Fruit fly (Drosophila melanogaster) whole organism, embryonic: Measurements from ENCODE around the gene Cngl.

Experiments
- Ada2b ChIP-seq: fragments of 200-800 bp; sonication (Bioruptor generic); IDR thresholded peaks from 2 replicates; pipeline ENCODE4 v1.3.6; 2022; ENCODE audit warnings: missing biosample characterization, missing genetic modification characterization
- Bgb ChIP-seq: fragments of 200-800 bp; sonication (Bioruptor generic); IDR thresholded peaks from 2 replicates; pipeline ENCODE4 v1.3.6; 2022; ENCODE audit warnings: missing biosample characterization, missing genetic modification characterization; ENCODE audit not compliant: partially characterized antibody
- Blimp-1 ChIP-seq: fragments of 200-800 bp; sonication (Bioruptor generic); optimal IDR thresholded peaks from 3 replicates; lab custom pipeline; 2018; ENCODE audit warnings: missing biosample characterization, missing genetic modification characterization, mild to moderate bottlenecking, moderate library complexity, missing genetic modification reagents
- CG10979 ChIP-seq: fragments of 200-800 bp; sonication (Bioruptor generic); optimal IDR thresholded peaks from 2 replicates; lab custom pipeline; 2018; ENCODE audit warnings: missing biosample characterization, mild to moderate bottlenecking, missing genetic modification characterization, moderate library complexity
- CG11504 ChIP-seq: fragments of 200-800 bp; sonication (Bioruptor generic); optimal IDR thresholded peaks from 3 replicates; lab custom pipeline; 2019; ENCODE audit warnings: missing biosample characterization, mild to moderate bottlenecking, missing genetic modification characterization, moderate library complexity
- CG12391 ChIP-seq: fragments of 200-800 bp; sonication (Bioruptor generic); optimal IDR thresholded peaks from 3 replicates; lab custom pipeline; 2018; ENCODE audit warnings: missing biosample characterization, mild to moderate bottlenecking, missing genetic modification characterization, moderate library complexity
- CG12659 ChIP-seq: fragments of 200-800 bp; sonication (Bioruptor generic); optimal IDR thresholded peaks from 3 replicates; lab custom pipeline; 2017; ENCODE audit warnings: mild to moderate bottlenecking, missing biosample characterization, missing genetic modification reagents, missing genetic modification characterization
- CG13424 ChIP-seq: fragments of 200-800 bp; sonication (Bioruptor generic); optimal IDR thresholded peaks from 2 replicates; lab custom pipeline; 2019; ENCODE audit warnings: missing biosample characterization, mild to moderate bottlenecking, missing genetic modification characterization, moderate library complexity
- CG14710 ChIP-seq: fragments of 200-800 bp; sonication (Bioruptor generic); optimal IDR thresholded peaks from 3 replicates; lab custom pipeline; 2019; ENCODE audit warnings: missing biosample characterization, mild to moderate bottlenecking, missing genetic modification characterization, moderate library complexity
- CG1602 ChIP-seq: fragments of 200-800 bp; sonication (Bioruptor generic); optimal IDR thresholded peaks from 3 replicates; lab custom pipeline; 2016; ENCODE audit warnings: missing biosample characterization, missing genetic modification characterization
- CG17359 ChIP-seq: fragments of 200-800 bp; sonication (Bioruptor generic); optimal IDR thresholded peaks from 3 replicates; lab custom pipeline; 2018; ENCODE audit warnings: missing biosample characterization, mild to moderate bottlenecking, missing genetic modification characterization, moderate library complexity
- CG17361 ChIP-seq: fragments of 200-800 bp; sonication (Bioruptor generic); IDR thresholded peaks from 3 replicates; pipeline ENCODE4 v1.3.6; 2022; ENCODE audit warnings: missing biosample characterization, missing genetic modification characterization
- CG17829 ChIP-seq: fragments of 200-800 bp; optimal IDR thresholded peaks from 2 replicates; lab custom pipeline; 2019; ENCODE audit warnings: missing biosample characterization, mild to moderate bottlenecking, missing genetic modification characterization, moderate library complexity
- CG18262 ChIP-seq: fragments of 200-800 bp; optimal IDR thresholded peaks from 3 replicates; lab custom pipeline; 2019; ENCODE audit warnings: missing biosample characterization, mild to moderate bottlenecking, missing genetic modification characterization, moderate library complexity
- CG2678 ChIP-seq: fragments of 200-800 bp; sonication (Bioruptor generic); optimal IDR thresholded peaks from 3 replicates; lab custom pipeline; 2019; ENCODE audit warnings: missing biosample characterization, mild to moderate bottlenecking, missing genetic modification characterization, moderate library complexity
- CG2712 ChIP-seq: fragments of 200-800 bp; optimal IDR thresholded peaks from 3 replicates; lab custom pipeline; 2019; ENCODE audit warnings: missing biosample characterization, mild to moderate bottlenecking, missing genetic modification characterization, moderate library complexity
- CG30403 ChIP-seq: fragments of 200-800 bp; sonication (Bioruptor generic); optimal IDR thresholded peaks from 3 replicates; lab custom pipeline; 2016; ENCODE audit warnings: missing biosample characterization, missing genetic modification characterization
- CG31441 ChIP-seq: fragments of 200-800 bp; sonication (Bioruptor generic); IDR thresholded peaks from 2 replicates; pipeline ENCODE4 v1.3.6; 2022; ENCODE audit warnings: missing biosample characterization, missing genetic modification characterization
- CG4820 ChIP-seq: fragments of 200-800 bp; sonication (Bioruptor generic); optimal IDR thresholded peaks from 3 replicates; lab custom pipeline; 2016; ENCODE audit warnings: missing biosample characterization, missing genetic modification characterization
- CG7839 ChIP-seq: fragments of 200-800 bp; sonication (Bioruptor generic); optimal IDR thresholded peaks from 3 replicates; lab custom pipeline; 2018; ENCODE audit warnings: missing biosample characterization, mild to moderate bottlenecking, missing genetic modification characterization, moderate library complexity
- CG8388 ChIP-seq: fragments of 200-800 bp; sonication (Bioruptor generic); optimal IDR thresholded peaks from 2 replicates; lab custom pipeline; 2019; ENCODE audit warnings: missing biosample characterization, mild to moderate bottlenecking, missing genetic modification characterization, moderate library complexity
- CG8924 ChIP-seq: fragments of 200-800 bp; optimal IDR thresholded peaks from 3 replicates; lab custom pipeline; 2019; ENCODE audit warnings: missing biosample characterization, mild to moderate bottlenecking, missing genetic modification characterization, moderate library complexity
- CG9727 ChIP-seq: fragments of 200-800 bp; sonication (Bioruptor generic); optimal IDR thresholded peaks from 3 replicates; lab custom pipeline; 2017; ENCODE audit warnings: missing biosample characterization, mild to moderate bottlenecking, missing genetic modification characterization
- CTCF ChIP-seq: fragments of 200-800 bp; sonication (Bioruptor generic); optimal IDR thresholded peaks from 2 replicates; lab custom pipeline; 2017; ENCODE audit warnings: missing biosample characterization, mild to moderate bottlenecking, missing genetic modification characterization, moderate library complexity
- D ChIP-seq, 2 experiments: fragments of 200-800 bp in 1 of 2; fragments of >200 bp in 1 of 2; sonication (Bioruptor generic) in 1 of 2; optimal IDR thresholded peaks; 2 replicates in 1 of 2; 3 replicates in 1 of 2; lab custom pipeline; 2017; ENCODE audit warnings: mild to moderate bottlenecking in 1 of 2, missing biosample characterization in 1 of 2, missing genetic modification characterization in 1 of 2, missing genetic modification reagents in 1 of 2
- D19A ChIP-seq: fragments of 200-800 bp; optimal IDR thresholded peaks from 3 replicates; lab custom pipeline; 2019; ENCODE audit warnings: missing biosample characterization, mild to moderate bottlenecking, missing genetic modification characterization, moderate library complexity
- Dll ChIP-seq: fragments of 200-800 bp; sonication (Bioruptor generic); IDR thresholded peaks from 4 replicates; pipeline ENCODE4 v1.3.6; 2022; ENCODE audit warnings: missing biosample characterization, missing genetic modification characterization; ENCODE audit not compliant: partially characterized antibody
- Ets97D ChIP-seq: fragments of 200-800 bp; sonication (Bioruptor generic); optimal IDR thresholded peaks from 3 replicates; lab custom pipeline; 2016; ENCODE audit warnings: missing biosample characterization, missing genetic modification characterization
- Hr3 ChIP-seq: fragments of 200-800 bp; sonication (Bioruptor generic); optimal IDR thresholded peaks from 3 replicates; lab custom pipeline; 2016; ENCODE audit warnings: missing biosample characterization, missing genetic modification characterization
- Hr51 ChIP-seq, 2 experiments: fragments of 200-800 bp; sonication (Bioruptor generic); optimal IDR thresholded peaks; 2 replicates in 1 of 2; 3 replicates in 1 of 2; lab custom pipeline; 2016 to 2018; ENCODE audit warnings: missing biosample characterization in 2 of 2, missing genetic modification characterization in 2 of 2, mild to moderate bottlenecking in 1 of 2, moderate library complexity in 1 of 2
- NC2α ChIP-seq: fragments of 200-800 bp; sonication (Bioruptor generic); optimal IDR thresholded peaks from 2 replicates; lab custom pipeline; 2016; ENCODE audit warnings: missing biosample characterization, missing genetic modification characterization
- Sox100B ChIP-seq: fragments of 200-800 bp; sonication (Bioruptor generic); optimal IDR thresholded peaks from 3 replicates; lab custom pipeline; 2018; ENCODE audit warnings: missing biosample characterization, mild to moderate bottlenecking, missing genetic modification characterization
- Sox102F ChIP-seq: fragments of 200-800 bp; sonication (Bioruptor generic); optimal IDR thresholded peaks from 2 replicates; lab custom pipeline; 2018; ENCODE audit warnings: missing biosample characterization, mild to moderate bottlenecking, missing genetic modification characterization, moderate library complexity
- Ssrp ChIP-seq: fragments of 200-800 bp; sonication (Bioruptor generic); optimal IDR thresholded peaks from 2 replicates; lab custom pipeline; 2018; ENCODE audit warnings: missing biosample characterization, mild to moderate bottlenecking, missing genetic modification characterization, moderate library complexity
- bab2 ChIP-seq: fragments of 200-800 bp; sonication (Bioruptor generic); optimal IDR thresholded peaks from 2 replicates; lab custom pipeline; 2016; ENCODE audit warnings: missing biosample characterization, missing genetic modification characterization
- bsh ChIP-seq, 2 experiments: fragments of 200-800 bp; sonication (Bioruptor generic); optimal IDR thresholded peaks; 2 replicates each; lab custom pipeline; 2017 to 2018; ENCODE audit warnings: mild to moderate bottlenecking in 2 of 2, missing biosample characterization in 2 of 2, missing genetic modification characterization in 2 of 2, moderate library complexity in 1 of 2
- dmrt11E ChIP-seq: fragments of 200-800 bp; sonication (Bioruptor generic); optimal IDR thresholded peaks from 3 replicates; lab custom pipeline; 2018; ENCODE audit warnings: missing biosample characterization, mild to moderate bottlenecking, missing genetic modification characterization, moderate library complexity
- dmrt99B ChIP-seq: fragments of 200-800 bp; sonication (Bioruptor generic); optimal IDR thresholded peaks from 2 replicates; lab custom pipeline; 2018; ENCODE audit warnings: missing biosample characterization, mild to moderate bottlenecking, missing genetic modification characterization, moderate library complexity
- fd96Cb ChIP-seq: fragments of 200-800 bp; sonication (Bioruptor generic); optimal IDR thresholded peaks from 2 replicates; lab custom pipeline; 2018; ENCODE audit warnings: missing biosample characterization, mild to moderate bottlenecking, missing genetic modification characterization, moderate library complexity
- gem ChIP-seq: fragments of 200-800 bp; sonication (Bioruptor generic); optimal IDR thresholded peaks from 2 replicates; lab custom pipeline; 2019; ENCODE audit warnings: missing biosample characterization, mild to moderate bottlenecking, missing genetic modification characterization, moderate library complexity
- lab ChIP-seq: fragments of 200-800 bp; sonication (Bioruptor generic); optimal IDR thresholded peaks from 3 replicates; lab custom pipeline; 2017; ENCODE audit warnings: missing biosample characterization, missing genetic modification characterization, mild to moderate bottlenecking, moderate library complexity, missing genetic modification reagents
- lola ChIP-seq, 3 experiments: fragments of >200 bp in 2 of 3; fragments of 200-800 bp in 1 of 3; sonication (Bioruptor generic) in 1 of 3; optimal IDR thresholded peaks; 2 replicates each; lab custom pipeline; 2017 to 2019; ENCODE audit warnings: missing biosample characterization in 3 of 3, missing genetic modification characterization in 3 of 3, mild to moderate bottlenecking in 1 of 3, moderate library complexity in 1 of 3
- p53 ChIP-seq: fragments of 200-800 bp; sonication (Bioruptor generic); optimal IDR thresholded peaks from 2 replicates; lab custom pipeline; 2016; ENCODE audit warnings: missing biosample characterization, missing genetic modification characterization
- phol ChIP-seq: fragments of 200-800 bp; sonication (Bioruptor generic); optimal IDR thresholded peaks from 3 replicates; lab custom pipeline; 2018; ENCODE audit warnings: missing biosample characterization, mild to moderate bottlenecking, missing genetic modification characterization, moderate library complexity
- pnt ChIP-seq: fragments of 200-800 bp; sonication (Bioruptor generic); optimal IDR thresholded peaks from 3 replicates; lab custom pipeline; 2016; ENCODE audit warnings: missing biosample characterization, missing genetic modification characterization
- row ChIP-seq: fragments of 200-800 bp; sonication (Bioruptor generic); IDR thresholded peaks from 3 replicates; pipeline ENCODE4 v1.3.6; 2022; ENCODE audit warnings: missing biosample characterization, missing genetic modification characterization
- slbo ChIP-seq: fragments of 200-800 bp; sonication (Bioruptor generic); IDR thresholded peaks from 2 replicates; pipeline ENCODE4 v1.3.6; 2022; ENCODE audit warnings: missing biosample characterization, missing genetic modification characterization
- zfh1 ChIP-seq: fragments of 200-800 bp; sonication (Bioruptor generic); IDR thresholded peaks from 3 replicates; pipeline ENCODE4 v1.3.6; 2022; ENCODE audit warnings: missing biosample characterization, missing genetic modification characterization

Gene Cngl

DNA sequence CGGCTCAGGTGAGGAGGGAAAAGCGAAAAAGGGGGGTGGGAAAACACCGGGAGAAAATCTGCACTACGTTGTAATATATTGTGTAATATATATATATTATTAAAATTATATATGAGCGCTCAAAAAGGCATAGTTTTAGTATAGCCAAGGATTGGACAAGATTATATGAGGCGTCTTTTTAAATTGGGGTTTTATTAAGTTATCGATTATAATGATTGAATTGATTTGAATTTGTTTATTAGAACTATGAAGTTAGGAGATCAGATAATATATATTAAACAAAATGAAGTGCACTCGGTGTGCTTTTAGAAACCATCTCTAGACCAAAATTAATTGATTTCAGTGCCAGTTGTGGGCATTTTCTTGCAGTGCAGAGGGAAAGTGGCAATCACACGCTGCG lies 77.4 kb downstream of the Cngl start:
- TF ChIP-seq Hr51 (GFP tag; optimal IDR thresholded peaks at IDR 0.05; lab: Kevin White, UChicago) (peak in 1 of 2 experiments; percentile 15), zfh1 (GFP tag; lab: Robert Waterston, UW) (no peak), CG8388 (GFP tag; lab: Kevin White, UChicago) (peak; percentile 12), fd96Cb (tag; lab: Kevin White, UChicago) (peak; percentile 27), CG13424 (tag; lab: Kevin White, UChicago) (peak; percentile 33), phol (tag; lab: Kevin White, UChicago) (peak; percentile 47), Sox102F (GFP tag; lab: Kevin White, UChicago) (peak; percentile 12), Hr3 (peak; percentile 3), CG18262 (tag; lab: Kevin White, UChicago) (peak; percentile 53), CG7839 (tag; lab: Kevin White, UChicago) (peak; percentile 10), CG1602 (no peak), CG11504 (tag; lab: Kevin White, UChicago) (peak; percentile 54), Dll (no peak), Sox100B (GFP tag; lab: Kevin White, UChicago) (peak; percentile 42), CG9727 (GFP tag; lab: Kevin White, UChicago) (peak; percentile 18), p53 (GFP tag; lab: Kevin White, UChicago) (no peak), CG17361 (GFP tag; lab: Robert Waterston, UW) (peak; percentile 67), Ssrp (tag; lab: Kevin White, UChicago) (peak; percentile 17), CG31441 (GFP tag; lab: Robert Waterston, UW) (0 out of 2 replicates have a peak, but pooled peaks have one; percentile 12), lab (peak; percentile 5), Ets97D (no peak), dmrt99B (peak; percentile 41), Ada2b (GFP tag; lab: Robert Waterston, UW) (no peak), CG12659 (peak; percentile 6), Blimp-1 (peak; percentile 37), lola (GFP tag; optimal IDR thresholded peaks at IDR 0.05; lab: Kevin White, UChicago) (peak in 1 of 3 experiments; percentile 46), slbo (GFP tag; lab: Robert Waterston, UW) (peak; percentile 17; the same call in 1 of the 2 replicates), CTCF (GFP tag; lab: Kevin White, UChicago) (no peak), CG17829 (tag; lab: Kevin White, UChicago) (peak; percentile 16), row (GFP tag; lab: Robert Waterston, UW) (0 out of 3 replicates have a peak, but pooled peaks have one; percentile 21), D (optimal IDR thresholded peaks at IDR 0.05; lab: Kevin White, UChicago) (no peak), D (GFP tag; optimal IDR thresholded peaks at IDR 0.05; lab: Kevin White, UChicago) (peak; percentile 22), CG30403 (peak; percentile 3), NC2α (GFP tag; lab: Kevin White, UChicago) (no peak), CG10979 (tag; lab: Kevin White, UChicago) (peak; percentile 54), Bgb (GFP tag; lab: Robert Waterston, UW) (no peak), dmrt11E (peak; percentile 11), CG12391 (tag; lab: Kevin White, UChicago) (peak; percentile 22), CG17359 (tag; lab: Kevin White, UChicago) (peak; percentile 19), CG8924 (peak; percentile 8), D19A (tag; lab: Kevin White, UChicago) (peak; percentile 10), pnt (GFP tag; lab: Kevin White, UChicago) (no peak), gem (tag; lab: Kevin White, UChicago) (peak; percentile 41), CG4820 (GFP tag; lab: Kevin White, UChicago) (peak; percentile 4), bab2 (GFP tag; lab: Kevin White, UChicago) (no peak), CG14710 (tag; lab: Kevin White, UChicago) (peak; percentile 31), CG2678 (peak; percentile 55), CG2712 (tag; lab: Kevin White, UChicago) (peak; percentile 28), bsh (GFP tag; optimal IDR thresholded peaks at IDR 0.05; lab: Kevin White, UChicago) (peak in 1 of 2 experiments; percentile 8)
